Worm (Caenorhabditis elegans) whole organism, L1 larva: ENCODE results near the gene srx-34.

Source experiments
- aly-2 ChIP-seq: fragments of 150-350 bp; optimal IDR thresholded peaks from 2 replicates; lab custom pipeline; 2014; ENCODE audit warnings: missing biosample characterization, missing genetic modification characterization
- ceh-8 ChIP-seq: fragments of 200-800 bp; sonication (Bioruptor generic); optimal IDR thresholded peaks from 2 replicates; lab custom pipeline; 2018; ENCODE audit warnings: mild to moderate bottlenecking, missing genetic modification characterization, moderate library complexity, missing compliant biosample characterization
- fkh-10 ChIP-seq: sonication (generic microtip); optimal IDR thresholded peaks from 2 replicates; lab custom pipeline; 2017; ENCODE audit warnings: missing biosample characterization, missing genetic modification reagents, missing genetic modification characterization
- grh-1 ChIP-seq: fragments of 200-800 bp; sonication (Bioruptor generic); IDR thresholded peaks from 2 replicates; pipeline ENCODE4 v1.3.6; 2022; ENCODE audit warnings: missing genetic modification reagents, missing genetic modification characterization, missing compliant biosample characterization
- lin-13 ChIP-seq: fragments of 150-350 bp; optimal IDR thresholded peaks from 2 replicates; lab custom pipeline; 2014; ENCODE audit warnings: missing biosample characterization, missing genetic modification reagents, missing genetic modification characterization
- lir-3 ChIP-seq: sonication (generic microtip); optimal IDR thresholded peaks from 2 replicates; lab custom pipeline; 2016; ENCODE audit warnings: mild to moderate bottlenecking, missing genetic modification characterization, moderate library complexity, missing compliant biosample characterization; ENCODE audit not compliant: poor library complexity
- lsy-2 ChIP-seq, 2 experiments: fragments of 150-350 bp; optimal IDR thresholded peaks; 2 replicates each; lab custom pipeline; 2014; ENCODE audit warnings: missing biosample characterization in 2 of 2, missing genetic modification characterization in 2 of 2
- nhr-11 ChIP-seq: fragments of 150-350 bp; optimal IDR thresholded peaks from 2 replicates; lab custom pipeline; 2014; ENCODE audit warnings: missing biosample characterization, missing genetic modification characterization
- nhr-19 ChIP-seq: fragments of 200-800 bp; sonication (Bioruptor generic); conservative IDR thresholded peaks from 2 replicates; pipeline ENCODE4 v1.3.6; 2022; ENCODE audit warnings: missing genetic modification characterization, missing compliant biosample characterization
- nhr-90 ChIP-seq: sonication (generic microtip); optimal IDR thresholded peaks from 2 replicates; lab custom pipeline; 2016; ENCODE audit warnings: mild to moderate bottlenecking, missing genetic modification characterization, missing compliant biosample characterization; ENCODE audit not compliant: poor library complexity
- skn-1 ChIP-seq: fragments of 150-350 bp; optimal IDR thresholded peaks from 2 replicates; lab custom pipeline; 2014; ENCODE audit warnings: missing biosample characterization, missing genetic modification characterization
- tbx-2 ChIP-seq: sonication (generic microtip); optimal IDR thresholded peaks from 2 replicates; lab custom pipeline; 2016; ENCODE audit warnings: missing genetic modification characterization, missing compliant biosample characterization
- unc-86 ChIP-seq: sonication (generic microtip); optimal IDR thresholded peaks from 2 replicates; lab custom pipeline; 2016; ENCODE audit warnings: missing genetic modification characterization, missing compliant biosample characterization

DNA sequence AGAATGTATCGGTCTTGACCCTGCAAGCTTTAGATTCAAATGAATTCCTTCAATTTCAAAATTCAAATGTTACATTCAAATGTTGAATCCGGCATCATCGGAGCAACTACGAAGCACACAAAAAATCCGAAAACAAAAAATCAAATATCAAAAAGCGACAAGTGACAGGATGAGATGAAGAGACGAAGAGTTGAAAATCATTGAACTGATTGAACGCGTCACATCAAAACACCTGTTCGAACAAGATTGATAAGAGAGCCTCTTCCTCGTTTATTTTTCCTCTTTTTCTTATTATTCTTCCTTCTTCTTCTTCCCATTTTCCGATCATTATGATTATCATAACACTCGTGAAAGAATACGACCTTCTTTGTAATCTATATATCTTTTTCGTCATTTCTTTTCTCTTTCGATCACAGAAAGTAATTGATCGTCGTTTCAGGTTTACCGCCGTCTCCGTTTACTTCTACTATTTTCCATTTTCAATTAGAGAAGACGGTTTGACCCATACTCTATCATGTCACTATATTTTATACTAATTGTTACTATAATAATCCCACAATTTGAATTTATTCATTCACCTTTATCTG lies 34.5 kb downstream of the srx-34 start, which contains the start of gene VC5.2:
- no peak for TF ChIP-seq lir-3 (tag; lab: Kevin White, UChicago)
- no peak for TF ChIP-seq ceh-8 (GFP tag; lab: Kevin White, UChicago)
- no peak for TF ChIP-seq nhr-90 (tag; lab: Kevin White, UChicago)
- no peak for TF ChIP-seq lin-13 (GFP tag; lab: Kevin White, UChicago)
- TF ChIP-seq nhr-19 (GFP tag; lab: Robert Waterston, UW): no peak
- TF ChIP-seq tbx-2 (tag; lab: Kevin White, UChicago): no peak
- no peak for TF ChIP-seq nhr-11 (tag; lab: Kevin White, UChicago)
- no peak for TF ChIP-seq grh-1 (GFP tag; lab: Robert Waterston, UW)
- TF ChIP-seq skn-1 (tag; lab: Kevin White, UChicago): no peak
- no peak for TF ChIP-seq unc-86 (tag; lab: Kevin White, UChicago)
- no peak for TF ChIP-seq fkh-10
- no peak for TF ChIP-seq aly-2 (tag; lab: Kevin White, UChicago)
- TF ChIP-seq lsy-2 (tag; optimal IDR thresholded peaks at IDR 0.05; lab: Kevin White, UChicago): no peak
